Fruit fly (Drosophila melanogaster) whole organism: ENCODE results near the gene PolG2.

Source experiments
- CG8478 ChIP-seq: fragments of >200 bp; optimal IDR thresholded peaks from 2 replicates; lab custom pipeline; 2018; ENCODE audit warnings: inconsistent platforms
- Dll ChIP-seq: fragments of >200 bp; optimal IDR thresholded peaks from 2 replicates; lab custom pipeline; 2017
- EcR ChIP-seq, 2 experiments: fragments of >200 bp; optimal IDR thresholded peaks; 2 replicates each; lab custom pipeline; 2017; ENCODE audit warnings: missing biosample characterization in 2 of 2, missing genetic modification characterization in 2 of 2, missing genetic modification reagents in 2 of 2
- pan ChIP-seq: fragments of >200 bp; optimal IDR thresholded peaks from 2 replicates; lab custom pipeline; 2017
- psq ChIP-seq: fragments of >200 bp; optimal IDR thresholded peaks from 2 replicates; lab custom pipeline; 2017
- usp ChIP-seq: fragments of >200 bp; optimal IDR thresholded peaks from 2 replicates; lab custom pipeline; 2017; ENCODE audit warnings: missing biosample characterization, missing genetic modification characterization, mixed read lengths

PolG2 gene

dm6 chr2L:13847625-13848024 lies 14.7 kb upstream of the PolG2 start, which contains the start of gene CG7953:
Gene CG7953, plus strand, starts transcription at chr2L:13847925.
- no peak for TF ChIP-seq usp (GFP tag; lab: Kevin White, UChicago)
- TF ChIP-seq psq (lab: Kevin White, UChicago): no peak
- no peak for TF ChIP-seq CG8478 (lab: Kevin White, UChicago)
- no peak for TF ChIP-seq EcR (GFP tag; optimal IDR thresholded peaks at IDR 0.05; lab: Kevin White, UChicago)
- TF ChIP-seq pan: no peak
- no peak for TF ChIP-seq Dll (lab: Kevin White, UChicago)

dm6 chr2L:13846239-13846802 lies 13.4 kb upstream of the PolG2 start, which contains the start of gene CG7916:
Gene CG7916, plus strand, starts transcription at chr2L:13846752.
- TF ChIP-seq Dll (lab: Kevin White, UChicago) (no peak), pan (no peak), CG8478 (lab: Kevin White, UChicago) (no peak), usp (GFP tag; lab: Kevin White, UChicago) (no peak), EcR (GFP tag; optimal IDR thresholded peaks at IDR 0.05; lab: Kevin White, UChicago) (no peak)

dm6 chr2L:13845178-13845577 lies 12.3 kb upstream of the PolG2 start, which contains the start of gene CG8997:
Gene CG8997, minus strand, starts transcription at chr2L:13845325.
- no peak for TF ChIP-seq CG8478 (lab: Kevin White, UChicago)

DNA sequence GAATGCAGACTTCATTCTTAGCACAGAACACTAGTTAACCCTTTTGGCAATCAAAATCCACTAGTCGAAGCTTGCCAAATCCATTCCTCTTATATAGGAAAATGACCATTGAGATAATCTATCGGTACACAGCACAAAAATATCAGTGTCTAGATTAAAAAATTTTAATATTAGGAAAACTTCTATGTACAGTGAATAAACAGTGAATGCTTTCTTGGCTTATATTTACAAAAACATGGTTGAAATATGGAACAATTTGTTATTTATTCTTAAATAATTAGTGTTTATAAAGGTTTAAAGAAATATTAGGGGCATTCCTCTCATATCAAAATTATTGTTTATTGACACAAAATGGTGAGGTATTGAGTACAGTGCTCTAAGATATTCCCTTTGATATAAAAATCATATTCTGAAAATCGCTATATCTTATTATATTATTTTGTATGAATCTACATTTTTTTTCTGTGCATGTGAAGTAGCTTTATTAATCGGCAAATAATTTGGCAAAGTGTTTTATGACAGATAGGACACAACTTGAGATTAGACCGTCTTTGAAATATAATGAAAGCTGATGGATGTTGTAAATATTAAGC lies 10.9 kb upstream of the PolG2 start, which contains the start of gene CG33306:
CG33306 (minus strand) TSS at position 51 of the 593 bp plus-strand sequence.
- TF ChIP-seq EcR (GFP tag; optimal IDR thresholded peaks at IDR 0.05; lab: Kevin White, UChicago): no peak
- no peak for TF ChIP-seq pan

- TF ChIP-seq Dll (lab: Kevin White, UChicago) (no peak), pan (no peak), usp (GFP tag; lab: Kevin White, UChicago) (no peak), EcR (GFP tag; optimal IDR thresholded peaks at IDR 0.05; lab: Kevin White, UChicago) (no peak), psq (lab: Kevin White, UChicago) (no peak), CG8478 (lab: Kevin White, UChicago) (no peak)
These were observed 9.7 kb upstream of the PolG2 start for dm6 chr2L:13842572-13842971.

dm6 chr2L:13842078-13842477 lies 9.2 kb upstream of the PolG2 start:
- no peak for TF ChIP-seq Dll (lab: Kevin White, UChicago)
- TF ChIP-seq psq (lab: Kevin White, UChicago): no peak
- TF ChIP-seq CG8478 (lab: Kevin White, UChicago): no peak
- TF ChIP-seq usp (GFP tag; lab: Kevin White, UChicago): no peak
- no peak for TF ChIP-seq EcR (GFP tag; optimal IDR thresholded peaks at IDR 0.05; lab: Kevin White, UChicago)
- TF ChIP-seq pan: no peak

DNA sequence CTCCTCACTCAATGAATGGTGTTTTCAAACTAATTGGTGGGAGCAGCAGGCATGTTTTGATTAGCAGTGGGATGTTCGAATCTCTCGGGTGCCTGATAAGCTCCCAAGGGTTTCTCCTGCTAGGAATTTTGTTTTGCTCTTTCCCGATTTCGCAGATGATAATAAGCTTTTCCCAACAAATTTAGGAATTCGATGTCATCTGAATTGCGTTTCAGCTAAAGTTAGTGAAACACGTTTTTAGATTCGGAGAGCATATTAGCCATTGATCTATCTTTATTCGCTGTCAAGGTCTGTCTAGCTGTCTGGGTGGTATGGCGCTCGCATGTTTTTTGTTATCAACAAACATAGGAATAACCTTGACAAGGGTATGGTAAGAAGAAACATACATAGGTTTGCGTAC lies 8.6 kb upstream of the PolG2 start, which contains the start of gene CG33307:
CG33307 (minus strand) TSS at position 13 of the 400 bp plus-strand sequence.
- TF ChIP-seq EcR (GFP tag; optimal IDR thresholded peaks at IDR 0.05; lab: Kevin White, UChicago) (no peak), psq (lab: Kevin White, UChicago) (no peak), CG8478 (lab: Kevin White, UChicago) (no peak), pan (no peak), Dll (lab: Kevin White, UChicago) (no peak), usp (GFP tag; lab: Kevin White, UChicago) (no peak)

DNA sequence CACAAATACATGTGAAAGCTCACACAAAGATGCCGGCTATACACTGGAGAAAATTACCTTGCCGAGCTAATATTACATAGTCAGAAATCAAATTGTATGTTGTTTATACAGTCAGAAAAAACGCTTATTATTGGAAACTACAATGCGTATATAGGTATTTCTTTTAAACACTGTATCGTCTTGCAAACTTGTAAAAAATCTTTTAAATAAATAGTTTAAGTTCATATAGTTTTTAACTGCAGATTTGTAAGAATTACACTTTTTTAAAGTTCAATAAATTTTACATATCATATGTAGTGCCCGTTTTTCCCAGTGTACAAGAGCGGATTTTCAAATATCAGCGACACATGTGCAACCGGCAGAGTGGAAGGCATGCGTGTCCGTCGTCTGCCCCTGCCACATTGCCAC lies 6.8 kb upstream of the PolG2 start:
- TF ChIP-seq Dll (lab: Kevin White, UChicago) (no peak), psq (lab: Kevin White, UChicago) (no peak), CG8478 (lab: Kevin White, UChicago) (no peak), pan (no peak), usp (GFP tag; lab: Kevin White, UChicago) (no peak), EcR (GFP tag; optimal IDR thresholded peaks at IDR 0.05; lab: Kevin White, UChicago) (no peak)

DNA sequence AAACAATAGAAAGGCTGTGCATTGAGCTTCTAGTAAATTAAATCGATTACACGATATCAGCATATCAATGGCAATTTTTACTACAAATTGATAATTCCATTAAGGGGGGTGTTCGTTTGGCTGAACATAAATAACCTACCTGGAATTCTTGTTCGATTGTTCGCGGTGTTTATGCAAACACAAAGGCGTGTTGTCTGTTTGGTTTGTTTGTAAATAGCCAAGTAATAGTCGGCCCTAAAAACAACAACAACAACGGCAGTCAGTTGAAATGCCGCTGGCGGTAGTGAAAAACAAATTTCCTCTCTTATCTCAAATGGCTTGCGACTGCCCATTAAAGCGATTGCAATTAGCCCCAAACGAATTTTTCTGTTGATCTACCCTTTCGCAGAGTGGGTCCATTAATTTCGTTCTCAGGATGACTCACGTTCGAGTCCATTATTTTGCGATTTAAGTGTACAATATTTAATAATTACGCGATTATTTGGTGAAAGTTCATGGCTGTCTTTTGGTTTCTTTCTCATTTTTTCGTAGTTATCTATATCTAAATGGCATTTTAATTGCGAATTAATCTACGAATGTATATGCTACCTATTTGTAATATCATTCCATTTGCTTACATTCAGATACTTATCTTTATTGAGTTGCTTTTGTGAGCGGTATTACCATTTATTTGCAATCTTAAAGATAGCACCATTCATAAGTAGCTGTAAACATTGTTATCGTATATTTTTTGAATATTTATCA lies 5.9 kb upstream of the PolG2 start:
- TF ChIP-seq pan (no peak), usp (GFP tag; lab: Kevin White, UChicago) (no peak), EcR (GFP tag; optimal IDR thresholded peaks at IDR 0.05; lab: Kevin White, UChicago) (no peak), CG8478 (lab: Kevin White, UChicago) (no peak), psq (lab: Kevin White, UChicago) (no peak), Dll (lab: Kevin White, UChicago) (no peak)

- no peak for TF ChIP-seq pan
These were observed 4.7 kb upstream of the PolG2 start for dm6 chr2L:13837579-13837978.

DNA sequence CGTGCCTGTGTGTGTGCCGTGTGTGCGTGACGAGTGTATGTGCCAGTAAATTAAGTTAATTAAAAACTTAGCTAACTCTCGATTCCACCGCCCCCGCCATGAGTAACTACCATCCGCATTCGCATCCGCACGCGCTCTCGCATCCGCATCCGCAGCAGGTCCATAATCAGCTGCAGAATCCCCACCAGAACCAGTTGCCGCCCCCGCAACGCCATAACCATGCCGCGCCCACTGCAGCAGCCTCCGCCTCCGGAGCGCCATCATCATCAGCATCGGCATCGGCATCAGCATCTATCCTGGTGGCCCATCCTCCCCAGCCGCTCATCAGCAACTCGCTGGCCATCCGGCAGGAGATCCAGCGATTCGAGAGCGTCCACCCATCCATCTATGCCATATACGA lies 3.1 kb upstream of the PolG2 start:
- TF ChIP-seq CG8478 (lab: Kevin White, UChicago) (no peak), psq (lab: Kevin White, UChicago) (no peak), usp (GFP tag; lab: Kevin White, UChicago) (no peak), Dll (lab: Kevin White, UChicago) (no peak), pan (no peak), EcR (GFP tag; optimal IDR thresholded peaks at IDR 0.05; lab: Kevin White, UChicago) (no peak)
